Fruit fly (Drosophila melanogaster) whole organism, wandering third instar larva: ENCODE results near the gene Sqor.

Source experiments
- Abd-B ChIP-seq: fragments of >200 bp; optimal IDR thresholded peaks from 2 replicates; lab custom pipeline; 2017; ENCODE audit warnings: missing biosample characterization, missing genetic modification characterization
- CG32264 ChIP-seq: fragments of 200-800 bp; sonication (Bioruptor generic); optimal IDR thresholded peaks from 2 replicates; lab custom pipeline; 2016; ENCODE audit warnings: missing biosample characterization, missing genetic modification characterization
- CG9705 ChIP-seq: fragments of 200-800 bp; sonication (Bioruptor generic); optimal IDR thresholded peaks from 2 replicates; lab custom pipeline; 2018; ENCODE audit warnings: missing biosample characterization, mild to moderate bottlenecking, missing genetic modification characterization
- CrebA ChIP-seq: fragments of 200-800 bp; sonication (Bioruptor generic); optimal IDR thresholded peaks from 2 replicates; lab custom pipeline; 2016; ENCODE audit warnings: missing biosample characterization, mild to moderate bottlenecking, missing genetic modification characterization, borderline replicate concordance
- Dif ChIP-seq: fragments of 200-275, 200-300 bp; sonication (Bioruptor generic); optimal IDR thresholded peaks from 2 replicates; lab custom pipeline; 2018; ENCODE audit warnings: missing biosample characterization, missing genetic modification characterization; ENCODE audit not compliant: partially characterized antibody
- GATAd ChIP-seq: sonication (Bioruptor generic); optimal IDR thresholded peaks from 2 replicates; lab custom pipeline; 2016; ENCODE audit warnings: missing biosample characterization, missing genetic modification characterization
- HLH106 ChIP-seq: fragments of 200-800 bp; optimal IDR thresholded peaks from 3 replicates; lab custom pipeline; 2019; ENCODE audit warnings: missing biosample characterization, mild to moderate bottlenecking, missing genetic modification characterization, moderate library complexity
- Hnf4 ChIP-seq: fragments of 200-800 bp; sonication (Bioruptor generic); optimal IDR thresholded peaks from 2 replicates; lab custom pipeline; 2016; ENCODE audit warnings: missing biosample characterization, mild to moderate bottlenecking, missing genetic modification characterization
- Hr83 ChIP-seq: fragments of 200-300 bp; sonication (Bioruptor generic); optimal IDR thresholded peaks from 2 replicates; lab custom pipeline; 2016; ENCODE audit warnings: missing biosample characterization, mild to moderate bottlenecking, missing genetic modification characterization, moderate library complexity; ENCODE audit not compliant: poor library complexity, severe bottlenecking
- Jra ChIP-seq: sonication (Bioruptor generic); optimal IDR thresholded peaks from 2 replicates; lab custom pipeline; 2016; ENCODE audit warnings: missing biosample characterization, missing genetic modification characterization
- Mio ChIP-seq: sonication (Bioruptor generic); optimal IDR thresholded peaks from 2 replicates; lab custom pipeline; 2016; ENCODE audit warnings: missing biosample characterization, missing genetic modification characterization
- Myc ChIP-seq: fragments of >200 bp; optimal IDR thresholded peaks from 2 replicates; lab custom pipeline; 2017
- N ChIP-seq: fragments of >200 bp; optimal IDR thresholded peaks from 2 replicates; lab custom pipeline; 2018; ENCODE audit warnings: missing biosample characterization, missing external identifiers, missing genetic modification characterization
- OdsH ChIP-seq: fragments of 200-800 bp; sonication (Bioruptor generic); optimal IDR thresholded peaks from 2 replicates; lab custom pipeline; 2016; ENCODE audit warnings: missing biosample characterization, mild to moderate bottlenecking, missing genetic modification characterization
- Rel ChIP-seq, 2 experiments: fragments of 200-800 bp; sonication (Bioruptor generic) in 1 of 2; optimal IDR thresholded peaks; 2 replicates in 1 of 2; 3 replicates in 1 of 2; lab custom pipeline; 2016 to 2019; ENCODE audit warnings: mild to moderate bottlenecking in 2 of 2, missing biosample characterization in 2 of 2, missing genetic modification characterization in 2 of 2, moderate library complexity in 1 of 2
- Sp1 ChIP-seq: fragments of 200-800 bp; sonication (Bioruptor generic); optimal IDR thresholded peaks from 3 replicates; lab custom pipeline; 2019; ENCODE audit warnings: missing biosample characterization, mild to moderate bottlenecking, missing genetic modification characterization, moderate library complexity
- Vsx2 ChIP-seq: fragments of 200-300, 225-300 bp; sonication (Bioruptor generic); optimal IDR thresholded peaks from 2 replicates; lab custom pipeline; 2018; ENCODE audit warnings: missing biosample characterization, missing genetic modification characterization; ENCODE audit not compliant: partially characterized antibody
- br ChIP-seq: fragments of 200-800 bp; sonication (Bioruptor generic); optimal IDR thresholded peaks from 2 replicates; lab custom pipeline; 2016; ENCODE audit warnings: missing biosample characterization, missing genetic modification characterization
- brk ChIP-seq: fragments of 200-800 bp; sonication (Bioruptor generic); optimal IDR thresholded peaks from 2 replicates; lab custom pipeline; 2016; ENCODE audit warnings: missing biosample characterization, mild to moderate bottlenecking, missing genetic modification characterization
- dl ChIP-seq, 2 experiments: fragments of 175-275, 200-275 bp in 1 of 2; fragments of 200-275 bp in 1 of 2; sonication (Bioruptor generic); optimal IDR thresholded peaks; lab custom pipeline; 2018; ENCODE audit warnings: mild to moderate bottlenecking in 2 of 2, missing biosample characterization in 2 of 2, missing genetic modification characterization in 2 of 2, moderate library complexity in 2 of 2; ENCODE audit not compliant: partially characterized antibody in 2 of 2, insufficient read depth in 1 of 2
- dmrt93B ChIP-seq: fragments of 200-800 bp; sonication (Bioruptor generic); optimal IDR thresholded peaks from 2 replicates; lab custom pipeline; 2018; ENCODE audit warnings: missing biosample characterization, mild to moderate bottlenecking, missing genetic modification characterization
- dsf ChIP-seq: sonication (Bioruptor generic); optimal IDR thresholded peaks from 2 replicates; lab custom pipeline; 2016; ENCODE audit warnings: missing biosample characterization, missing genetic modification characterization, borderline replicate concordance
- ey ChIP-seq: fragments of 200-800 bp; sonication (Bioruptor generic); optimal IDR thresholded peaks from 2 replicates; lab custom pipeline; 2016; ENCODE audit warnings: missing biosample characterization, missing genetic modification characterization
- foxo ChIP-seq, 2 experiments: fragments of 200-800 bp; sonication (Bioruptor generic); optimal IDR thresholded peaks; 2 replicates in 1 of 2; 3 replicates in 1 of 2; lab custom pipeline; 2016 to 2017; ENCODE audit warnings: missing biosample characterization in 2 of 2, missing genetic modification characterization in 2 of 2
- fru ChIP-seq: fragments of 200-800 bp; sonication (Bioruptor generic); optimal IDR thresholded peaks from 3 replicates; lab custom pipeline; 2016; ENCODE audit warnings: missing biosample characterization, mild to moderate bottlenecking, missing genetic modification characterization
- h ChIP-seq: fragments of 200-800 bp; sonication (Bioruptor generic); optimal IDR thresholded peaks from 3 replicates; lab custom pipeline; 2016; ENCODE audit warnings: missing biosample characterization, mild to moderate bottlenecking, missing genetic modification characterization
- jim ChIP-seq: fragments of 175-275, 200-325 bp; sonication (Bioruptor generic); optimal IDR thresholded peaks from 2 replicates; lab custom pipeline; 2016; ENCODE audit warnings: missing biosample characterization, mild to moderate bottlenecking, missing genetic modification characterization
- lola ChIP-seq: fragments of >200 bp; optimal IDR thresholded peaks from 2 replicates; lab custom pipeline; 2017; ENCODE audit warnings: missing biosample characterization, missing genetic modification characterization
- psq ChIP-seq: fragments of 200-800 bp; sonication (Bioruptor generic); optimal IDR thresholded peaks from 3 replicates; lab custom pipeline; 2017; ENCODE audit warnings: missing biosample characterization, mild to moderate bottlenecking, missing genetic modification characterization, moderate library complexity
- rgr ChIP-seq: fragments of 200-800 bp; sonication (Bioruptor generic); optimal IDR thresholded peaks from 3 replicates; lab custom pipeline; 2016; ENCODE audit warnings: missing biosample characterization, mild to moderate bottlenecking, missing genetic modification characterization
- sage ChIP-seq: fragments of 200-800 bp; sonication (Bioruptor generic); optimal IDR thresholded peaks from 2 replicates; lab custom pipeline; 2016; ENCODE audit warnings: missing biosample characterization, mild to moderate bottlenecking, missing genetic modification characterization
- sv ChIP-seq: fragments of 200-800 bp; sonication (Bioruptor generic); optimal IDR thresholded peaks from 3 replicates; lab custom pipeline; 2016; ENCODE audit warnings: missing biosample characterization, missing genetic modification characterization
- tai ChIP-seq: sonication (Bioruptor generic); optimal IDR thresholded peaks from 2 replicates; lab custom pipeline; 2016; ENCODE audit warnings: missing biosample characterization, missing genetic modification characterization
- woc ChIP-seq: sonication (Bioruptor generic); optimal IDR thresholded peaks from 2 replicates; lab custom pipeline; 2016; ENCODE audit warnings: missing biosample characterization, mild to moderate bottlenecking, missing genetic modification characterization

Sqor gene

DNA sequence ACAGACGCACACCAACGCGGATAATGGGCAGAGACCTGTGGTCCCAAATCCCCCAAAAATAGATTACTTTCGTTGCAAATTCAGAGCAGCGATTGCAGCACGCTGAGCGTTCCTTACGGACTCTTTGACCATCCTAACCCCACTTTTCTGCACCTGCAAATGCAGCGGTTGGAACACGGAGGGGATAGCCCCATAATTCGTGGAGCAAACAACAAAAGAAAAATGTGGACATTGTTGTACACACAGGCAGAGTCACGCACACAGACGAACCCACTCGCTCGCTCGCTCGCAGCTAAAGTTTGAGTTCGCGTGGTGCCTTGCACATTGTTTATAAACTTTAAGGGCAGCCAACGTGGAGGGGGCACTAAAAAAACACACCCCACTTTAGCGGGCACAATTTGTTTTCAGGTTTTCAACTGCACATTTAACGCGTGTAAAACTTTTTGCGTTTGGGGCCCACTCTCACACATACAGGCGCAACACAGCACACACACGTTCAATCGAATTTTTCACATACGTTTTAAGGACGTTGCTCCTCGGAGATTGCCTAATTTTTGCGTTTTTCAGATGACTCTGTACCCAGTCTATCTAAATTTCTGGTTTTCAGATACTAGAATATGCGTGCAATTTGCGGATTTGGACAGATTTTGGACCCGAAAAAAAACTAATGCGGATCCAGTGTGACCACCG is 13.8 kb downstream of the Sqor start:
- TF ChIP-seq Vsx2 (GFP tag; lab: Kevin White, UChicago), result no peak
- TF ChIP-seq N, result peak; percentile 14
- TF ChIP-seq h (GFP tag; lab: Kevin White, UChicago), result no peak
- no peak for TF ChIP-seq dsf
- TF ChIP-seq CrebA (GFP tag; lab: Kevin White, UChicago), result no peak
- TF ChIP-seq Abd-B (GFP tag; lab: Kevin White, UChicago), result no peak
- TF ChIP-seq Rel (GFP tag; optimal IDR thresholded peaks at IDR 0.05; lab: Kevin White, UChicago), result no peak
- peak; percentile 97 for TF ChIP-seq Rel (tag; optimal IDR thresholded peaks at IDR 0.05; lab: Kevin White, UChicago)
- TF ChIP-seq brk, result no peak

DNA sequence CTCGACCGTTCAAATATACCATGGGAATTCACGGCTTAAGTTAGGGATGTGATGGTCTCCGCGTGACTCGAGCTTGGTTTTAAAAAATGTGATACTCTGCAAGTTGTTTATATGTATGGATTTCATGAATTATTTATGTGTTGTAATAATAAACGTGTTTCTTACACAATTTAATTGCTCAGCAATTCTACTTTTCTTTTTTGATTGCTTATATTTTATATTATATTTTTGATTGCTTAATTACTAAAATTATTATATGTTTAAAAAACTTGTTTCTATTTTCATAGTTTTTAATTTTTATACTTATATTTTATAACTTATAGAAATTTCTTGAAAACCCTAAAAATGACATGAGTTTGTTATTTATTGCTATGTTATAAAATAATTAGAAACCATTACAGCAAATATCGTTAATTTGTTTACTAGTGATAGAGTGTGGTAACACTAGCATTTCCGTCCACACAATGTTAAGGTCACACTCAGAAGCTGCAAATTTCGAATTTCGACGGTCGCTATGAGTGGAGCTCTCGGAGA is 14.4 kb downstream of the Sqor start, which contains the start of the genes ago and CG1265:
TSS of gene ago (minus strand) at position 6 of the 534 bp plus-strand sequence.
TSS of gene CG1265 (plus strand) at position 476 of the 534 bp plus-strand sequence.
- TF ChIP-seq woc (GFP tag; lab: Kevin White, UChicago) (peak; percentile 22), OdsH (GFP tag; lab: Kevin White, UChicago) (peak; percentile 29), CG9705 (GFP tag; lab: Kevin White, UChicago) (peak; percentile 32), psq (GFP tag; lab: Kevin White, UChicago) (peak; percentile 9), rgr (GFP tag; lab: Kevin White, UChicago) (peak; percentile 15), HLH106 (tag; lab: Kevin White, UChicago) (peak; percentile 62), sv (peak; percentile 15), Sp1 (GFP tag; lab: Kevin White, UChicago) (peak; percentile 60), Dif (GFP tag; lab: Kevin White, UChicago) (no peak), tai (GFP tag; lab: Kevin White, UChicago) (no peak), CG32264 (GFP tag; lab: Kevin White, UChicago) (no peak), foxo (GFP tag; optimal IDR thresholded peaks at IDR 0.05; lab: Kevin White, UChicago) (peak in 1 of 2 experiments; percentile 36), dl (GFP tag; optimal IDR thresholded peaks at IDR 0.05; lab: Kevin White, UChicago; ENCODE audit: insufficient read depth in 1 of 2, partially characterized antibody in 2 of 2) (no peak), Jra (GFP tag; lab: Kevin White, UChicago) (no peak), h (GFP tag; lab: Kevin White, UChicago) (peak; percentile 29), N (no peak), Hnf4 (peak; percentile 12), Myc (lab: Kevin White, UChicago) (peak; percentile 1), jim (GFP tag; lab: Kevin White, UChicago) (no peak), Hr83 (peak; percentile 2), CrebA (GFP tag; lab: Kevin White, UChicago) (no peak), dmrt93B (peak; percentile 51)

- TF ChIP-seq woc (GFP tag; lab: Kevin White, UChicago) (peak; percentile 94), Vsx2 (GFP tag; lab: Kevin White, UChicago) (no peak), Rel (GFP tag; optimal IDR thresholded peaks at IDR 0.05; lab: Kevin White, UChicago) (no peak), Rel (tag; optimal IDR thresholded peaks at IDR 0.05; lab: Kevin White, UChicago) (peak; percentile 72), Jra (GFP tag; lab: Kevin White, UChicago) (peak; percentile 86), HLH106 (tag; lab: Kevin White, UChicago) (peak; percentile 89), sv (peak; percentile 74), N (no peak), CG9705 (GFP tag; lab: Kevin White, UChicago) (peak; percentile 83), Abd-B (GFP tag; lab: Kevin White, UChicago) (no peak), rgr (GFP tag; lab: Kevin White, UChicago) (peak; percentile 88), CG32264 (GFP tag; lab: Kevin White, UChicago) (peak; percentile 19), sage (no peak), Mio (no peak), GATAd (GFP tag; lab: Kevin White, UChicago) (peak; percentile 88), Hnf4 (peak; percentile 85), foxo (GFP tag; optimal IDR thresholded peaks at IDR 0.05; lab: Kevin White, UChicago) (peak in 1 of 2 experiments; percentile 87), lola (no peak), psq (GFP tag; lab: Kevin White, UChicago) (peak; percentile 72), OdsH (GFP tag; lab: Kevin White, UChicago) (peak; percentile 82), Hr83 (peak; percentile 47), dsf (peak; percentile 51), dl (GFP tag; optimal IDR thresholded peaks at IDR 0.05; lab: Kevin White, UChicago; ENCODE audit: insufficient read depth in 1 of 2, partially characterized antibody in 2 of 2) (no peak), dmrt93B (peak; percentile 48), jim (GFP tag; lab: Kevin White, UChicago) (no peak), h (GFP tag; lab: Kevin White, UChicago) (peak; percentile 90), br (GFP tag; lab: Kevin White, UChicago) (peak; percentile 83), Sp1 (GFP tag; lab: Kevin White, UChicago) (peak; percentile 86), fru (peak; percentile 86), ey (GFP tag; lab: Kevin White, UChicago) (peak; percentile 86)
Observed at dm6 chr3L:4259102-4259558, 19.2 kb downstream of the Sqor start, which contains the start of the genes CG15011 and CG1309. CG15011 (minus strand) TSS chr3L:4259152. CG1309 (plus strand) TSS chr3L:4259430.
